Worm (Caenorhabditis elegans) whole organism, midembryonic: Measurements from ENCODE around the gene ZK1240.8.
A peak's percentile ranks its signal among the peaks of the same experiment; 100 is the strongest.

ENCODE experiments used
- T22C8.4 ChIP-seq: fragments of 200-800 bp; sonication (Bioruptor generic); IDR thresholded peaks from 2 replicates; pipeline ENCODE4 v1.3.6; 2022; ENCODE audit warnings: missing genetic modification characterization, missing compliant biosample characterization
- cog-1 ChIP-seq: sonication (generic microtip); optimal IDR thresholded peaks from 2 replicates; lab custom pipeline; 2016; ENCODE audit warnings: missing genetic modification characterization, missing compliant biosample characterization
- flt-1 ChIP-seq: fragments of 200-800 bp; sonication (Bioruptor generic); IDR thresholded peaks from 2 replicates; pipeline ENCODE4 v1.3.6; 2022; ENCODE audit warnings: missing genetic modification characterization, missing compliant biosample characterization
- klf-2 ChIP-seq: fragments of 200-800 bp; sonication (Bioruptor generic); conservative IDR thresholded peaks from 2 replicates; pipeline ENCODE4 v1.3.6; 2022; ENCODE audit warnings: missing genetic modification reagents, missing genetic modification characterization, missing compliant biosample characterization
- med-1 ChIP-seq: sonication (generic microtip); optimal IDR thresholded peaks from 2 replicates; lab custom pipeline; 2017; ENCODE audit warnings: missing genetic modification characterization, mild to moderate bottlenecking, missing compliant biosample characterization, antibody characterized with exemption, missing genetic modification reagents; ENCODE audit not compliant: insufficient read depth
- ref-1 ChIP-seq: fragments of 200-800 bp; sonication (Bioruptor generic); conservative IDR thresholded peaks from 2 replicates; pipeline ENCODE4 v1.3.6; 2022; ENCODE audit warnings: missing genetic modification reagents, missing genetic modification characterization, missing compliant biosample characterization
- tab-1 ChIP-seq: fragments of 200-800 bp; sonication (Bioruptor generic); IDR thresholded peaks from 2 replicates; pipeline ENCODE4 v1.3.6; 2022; ENCODE audit warnings: missing genetic modification characterization, missing compliant biosample characterization
- ztf-23 ChIP-seq: fragments of 200-800 bp; sonication (Bioruptor generic); IDR thresholded peaks from 2 replicates; pipeline ENCODE4 v1.3.6; 2022; ENCODE audit warnings: missing genetic modification reagents, missing genetic modification characterization, missing compliant biosample characterization
- ztf-29 ChIP-seq: fragments of 200-800 bp; sonication (Bioruptor generic); IDR thresholded peaks from 2 replicates; pipeline ENCODE4 v1.3.6; 2022; ENCODE audit warnings: missing genetic modification reagents, missing genetic modification characterization, missing compliant biosample characterization

Gene ZK1240.8

DNA sequence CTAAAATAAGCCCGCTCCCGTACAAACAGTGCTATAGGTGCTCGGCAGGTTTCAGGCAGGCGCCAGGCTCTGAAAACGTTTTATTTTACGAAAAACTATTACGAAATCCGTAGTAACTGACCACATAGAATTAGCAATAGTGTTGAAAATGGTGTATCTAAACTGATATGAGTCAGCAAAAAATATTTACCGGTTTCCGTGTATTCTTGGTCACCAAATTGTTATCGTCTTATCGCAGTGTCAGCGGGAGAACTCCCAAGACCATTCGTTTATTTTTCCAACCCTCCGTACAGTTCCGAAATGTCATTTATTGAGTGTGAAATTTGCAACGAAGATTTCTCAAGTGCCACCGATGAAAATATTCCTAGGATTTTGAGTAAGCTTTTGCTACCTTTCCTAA lies 3.4 kb upstream of the ZK1240.8 start, which contains the start of gene F43C11.8:
TSS of gene F43C11.8 (plus strand) at position 301 of the 400 bp plus-strand sequence.
- no peak for TF ChIP-seq ztf-23 (GFP tag; lab: Robert Waterston, UW)
- TF ChIP-seq cog-1 (tag; lab: Kevin White, UChicago): no peak
- no peak for TF ChIP-seq tab-1 (GFP tag; lab: Robert Waterston, UW)
- no peak for TF ChIP-seq ref-1 (GFP tag; lab: Robert Waterston, UW)
- TF ChIP-seq ztf-29 (GFP tag; lab: Robert Waterston, UW): no peak
- no peak for TF ChIP-seq flt-1 (GFP tag; lab: Robert Waterston, UW)
- TF ChIP-seq klf-2 (GFP tag; lab: Robert Waterston, UW): no peak
- no peak for TF ChIP-seq med-1 (GFP tag; lab: Kevin White, UChicago)
- no peak for TF ChIP-seq T22C8.4 (GFP tag; lab: Robert Waterston, UW)

DNA sequence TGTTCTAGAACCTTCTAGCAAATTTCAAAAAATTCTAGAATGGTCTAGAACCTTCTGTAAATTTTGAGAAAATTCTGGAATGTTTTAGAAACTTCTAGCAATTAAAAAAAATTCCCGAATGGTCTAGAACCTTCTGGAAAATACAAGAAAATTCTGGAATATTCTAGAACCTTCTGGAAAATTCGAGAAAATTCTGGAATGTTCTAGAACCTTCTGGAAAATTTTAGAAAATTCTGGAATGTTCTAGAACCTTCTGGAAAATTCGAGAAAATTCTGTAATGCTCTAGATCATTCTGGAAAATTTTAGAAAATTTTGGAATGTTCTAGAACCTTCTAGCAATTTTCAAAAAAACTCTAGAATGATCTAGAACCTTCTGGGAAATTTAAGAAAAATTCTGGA lies 1.6 kb upstream of the ZK1240.8 start:
- no peak for TF ChIP-seq cog-1 (tag; lab: Kevin White, UChicago)
- TF ChIP-seq flt-1 (GFP tag; lab: Robert Waterston, UW): peak; percentile 63

DNA sequence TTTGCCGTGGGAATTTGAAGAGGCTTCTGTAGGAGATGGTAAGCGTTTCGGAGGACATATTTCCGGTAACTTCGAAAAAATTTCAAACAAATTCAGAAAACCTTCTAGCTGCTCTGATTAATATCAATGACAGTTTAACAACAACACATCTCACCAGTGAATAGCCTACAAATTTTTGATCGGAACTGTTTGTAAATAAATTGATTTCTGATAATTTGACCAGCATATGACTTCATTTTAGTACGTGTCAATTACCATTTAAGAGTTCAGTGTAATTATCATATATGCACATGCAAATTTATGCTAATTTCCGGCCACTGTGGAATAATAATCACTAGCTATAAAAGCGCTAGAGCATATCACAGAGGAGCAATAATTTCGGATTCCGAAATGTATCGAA lies 3.9 kb downstream of the ZK1240.8 start, which contains the start of gene ZK1240.11:
TSS of gene ZK1240.11 (plus strand) at position 301 of the 400 bp plus-strand sequence.
- TF ChIP-seq T22C8.4 (GFP tag; lab: Robert Waterston, UW) (no peak), cog-1 (tag; lab: Kevin White, UChicago) (no peak), ref-1 (GFP tag; lab: Robert Waterston, UW) (no peak), ztf-23 (GFP tag; lab: Robert Waterston, UW) (no peak), tab-1 (GFP tag; lab: Robert Waterston, UW) (no peak), klf-2 (GFP tag; lab: Robert Waterston, UW) (no peak), flt-1 (GFP tag; lab: Robert Waterston, UW) (no peak), ztf-29 (GFP tag; lab: Robert Waterston, UW) (no peak), med-1 (GFP tag; lab: Kevin White, UChicago) (no peak)

DNA sequence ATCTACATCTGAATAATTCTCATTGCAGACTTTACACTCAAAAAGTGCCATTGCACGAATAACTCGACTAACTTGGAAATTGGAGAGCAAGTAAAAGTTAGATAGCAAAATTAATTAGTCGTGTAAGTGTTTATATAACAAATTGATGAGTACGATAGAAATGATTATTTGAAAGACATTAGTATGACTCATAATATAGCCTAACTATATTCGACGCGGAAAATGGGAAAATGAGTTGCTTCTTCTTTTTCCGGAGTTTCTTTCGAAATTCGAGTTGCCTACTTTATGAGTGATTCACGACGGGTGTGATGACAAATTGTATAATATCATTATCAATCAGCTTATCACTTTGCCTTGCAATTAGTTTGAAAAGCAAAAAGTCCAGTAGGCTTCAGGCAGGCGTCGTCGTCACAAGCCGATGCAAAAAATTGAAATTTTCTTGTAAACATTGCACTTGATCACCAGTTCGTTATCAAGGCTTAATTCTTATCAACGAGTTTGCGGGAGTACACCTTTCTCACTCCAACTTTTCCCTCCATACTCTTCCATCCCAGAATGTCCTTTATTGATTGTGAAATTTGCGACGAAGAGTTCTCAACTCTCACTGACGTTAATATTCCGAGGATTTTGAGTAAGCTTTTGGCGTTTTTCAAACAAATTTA lies 5.9 kb downstream of the ZK1240.8 start, which contains the start of the genes ZK1240.6 and ZK1240.2:
TSS of gene ZK1240.6 (minus strand) at position 51 of the 662 bp plus-strand sequence.
TSS of gene ZK1240.2 (plus strand) at position 520 of the 662 bp plus-strand sequence.
- TF ChIP-seq T22C8.4 (GFP tag; lab: Robert Waterston, UW) (no peak), ref-1 (GFP tag; lab: Robert Waterston, UW) (no peak), med-1 (GFP tag; lab: Kevin White, UChicago) (no peak), cog-1 (tag; lab: Kevin White, UChicago) (no peak), ztf-29 (GFP tag; lab: Robert Waterston, UW) (no peak), ztf-23 (GFP tag; lab: Robert Waterston, UW) (no peak), flt-1 (GFP tag; lab: Robert Waterston, UW) (no peak), klf-2 (GFP tag; lab: Robert Waterston, UW) (no peak), tab-1 (GFP tag; lab: Robert Waterston, UW) (no peak)

- TF ChIP-seq cog-1 (tag; lab: Kevin White, UChicago) (no peak), klf-2 (GFP tag; lab: Robert Waterston, UW) (no peak)
These were observed 8.8 kb downstream of the ZK1240.8 start, which contains the start of gene ZK1240.3 for ce11 chrII:2320097-2320496. TSS of gene ZK1240.3 (plus strand) at chrII:2320334.

DNA sequence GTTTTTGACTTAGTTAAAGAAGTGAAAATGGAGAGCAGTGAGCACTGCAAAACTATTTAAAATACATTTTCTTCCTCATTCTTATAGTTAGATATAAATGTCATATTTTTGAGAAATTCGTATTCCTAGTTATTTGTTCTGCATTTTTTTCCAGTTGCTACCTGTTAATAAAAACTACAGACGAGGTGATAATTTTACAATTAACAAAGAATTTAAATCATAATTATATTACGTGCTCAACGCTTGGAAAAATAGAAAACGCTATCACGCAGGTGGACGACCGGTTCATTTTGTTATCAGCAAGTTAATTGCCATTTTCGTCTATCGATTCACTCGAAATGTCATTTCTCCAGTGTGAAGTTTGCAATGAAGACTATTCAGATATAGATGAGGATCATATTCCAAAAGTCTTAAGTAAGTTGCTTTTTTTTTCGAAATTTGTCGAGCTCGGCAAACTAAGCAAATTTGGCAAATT lies 10.9 kb downstream of the ZK1240.8 start, which contains the start of the genes ZK1240.5 and ZK1240.9:
TSS of gene ZK1240.5 (minus strand) at position 51 of the 475 bp plus-strand sequence.
TSS of gene ZK1240.9 (plus strand) at position 307 of the 475 bp plus-strand sequence.
- TF ChIP-seq med-1 (GFP tag; lab: Kevin White, UChicago) (no peak), ztf-23 (GFP tag; lab: Robert Waterston, UW) (no peak), tab-1 (GFP tag; lab: Robert Waterston, UW) (no peak), T22C8.4 (GFP tag; lab: Robert Waterston, UW) (no peak), ref-1 (GFP tag; lab: Robert Waterston, UW) (no peak), flt-1 (GFP tag; lab: Robert Waterston, UW) (no peak), klf-2 (GFP tag; lab: Robert Waterston, UW) (no peak), cog-1 (tag; lab: Kevin White, UChicago) (no peak), ztf-29 (GFP tag; lab: Robert Waterston, UW) (no peak)

DNA sequence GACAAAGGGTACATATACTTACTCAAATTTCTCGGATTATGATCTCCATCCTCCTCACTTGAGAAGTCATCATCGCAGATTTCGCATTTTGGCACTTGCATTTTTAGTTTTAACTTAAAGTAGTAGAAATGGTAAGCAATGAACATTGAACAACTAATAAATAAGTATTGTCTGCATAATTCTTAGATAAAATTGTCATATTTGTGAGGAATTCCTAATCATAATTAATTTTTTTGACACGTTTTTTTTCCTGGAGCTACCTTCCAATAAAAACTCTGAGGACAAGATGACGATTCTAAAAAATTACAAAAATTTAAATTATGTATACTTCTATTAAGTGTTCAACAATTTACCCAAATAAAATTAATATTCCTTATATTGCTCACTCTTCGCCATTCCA lies 16.1 kb downstream of the ZK1240.8 start, which contains the start of the genes trim-21 and B0281.1:
TSS of gene trim-21 (minus strand) at position 101 of the 400 bp plus-strand sequence.
TSS of gene B0281.1 (plus strand) at position 321 of the 400 bp plus-strand sequence.
- TF ChIP-seq klf-2 (GFP tag; lab: Robert Waterston, UW): no peak
- TF ChIP-seq ref-1 (GFP tag; lab: Robert Waterston, UW): no peak
- no peak for TF ChIP-seq ztf-23 (GFP tag; lab: Robert Waterston, UW)
- no peak for TF ChIP-seq T22C8.4 (GFP tag; lab: Robert Waterston, UW)
- TF ChIP-seq med-1 (GFP tag; lab: Kevin White, UChicago): no peak
- no peak for TF ChIP-seq ztf-29 (GFP tag; lab: Robert Waterston, UW)
- no peak for TF ChIP-seq tab-1 (GFP tag; lab: Robert Waterston, UW)
- TF ChIP-seq flt-1 (GFP tag; lab: Robert Waterston, UW): no peak
- TF ChIP-seq cog-1 (tag; lab: Kevin White, UChicago): no peak

ce11 chrII:2306741-2307140 lies 22.1 kb downstream of the ZK1240.8 start, which contains the start of gene B0281.3:
TSS of gene B0281.3 (plus strand) at chrII:2307041.
- TF ChIP-seq flt-1 (GFP tag; lab: Robert Waterston, UW) (no peak), med-1 (GFP tag; lab: Kevin White, UChicago) (no peak), klf-2 (GFP tag; lab: Robert Waterston, UW) (no peak), ztf-29 (GFP tag; lab: Robert Waterston, UW) (no peak), ref-1 (GFP tag; lab: Robert Waterston, UW) (no peak), T22C8.4 (GFP tag; lab: Robert Waterston, UW) (no peak), ztf-23 (GFP tag; lab: Robert Waterston, UW) (no peak), tab-1 (GFP tag; lab: Robert Waterston, UW) (no peak), cog-1 (tag; lab: Kevin White, UChicago) (no peak)
